Fruit fly (Drosophila melanogaster) whole organism, embryonic: ENCODE results near the gene pr.
A peak's percentile ranks its signal among the peaks of the same experiment; 100 is the strongest.

Experiments used
- Aef1 ChIP-seq: fragments of 200-800 bp; sonication (Bioruptor generic); IDR thresholded peaks from 3 replicates; pipeline ENCODE4 v1.3.6; 2022; ENCODE audit warnings: missing biosample characterization, missing genetic modification characterization
- CG10209 ChIP-seq: fragments of 200-800 bp; sonication (Bioruptor generic); optimal IDR thresholded peaks from 3 replicates; lab custom pipeline; 2017; ENCODE audit warnings: missing biosample characterization, mild to moderate bottlenecking, missing genetic modification characterization, missing genetic modification reagents
- CG10462 ChIP-seq: fragments of 200-800 bp; sonication (Bioruptor generic); optimal IDR thresholded peaks from 2 replicates; lab custom pipeline; 2016; ENCODE audit warnings: missing biosample characterization, missing genetic modification characterization
- CG10959 ChIP-seq: fragments of 200-800 bp; sonication (Bioruptor generic); IDR thresholded peaks from 2 replicates; pipeline ENCODE4 v1.3.6; 2022; ENCODE audit warnings: missing biosample characterization, missing genetic modification characterization
- CG11247 ChIP-seq: fragments of 200-800 bp; sonication (Bioruptor generic); IDR thresholded peaks from 2 replicates; pipeline ENCODE4 v1.3.6; 2022; ENCODE audit warnings: missing biosample characterization, missing genetic modification characterization
- CG11560 ChIP-seq: fragments of 200-800 bp; sonication (Bioruptor generic); IDR thresholded peaks from 3 replicates; pipeline ENCODE4 v1.3.6; 2022; ENCODE audit warnings: missing biosample characterization, missing genetic modification characterization
- CG11723 ChIP-seq: fragments of 200-800 bp; sonication (Bioruptor generic); optimal IDR thresholded peaks from 2 replicates; lab custom pipeline; 2017; ENCODE audit warnings: missing biosample characterization, mild to moderate bottlenecking, missing genetic modification characterization
- CG1233 ChIP-seq: fragments of 200-800 bp; sonication (Bioruptor generic); optimal IDR thresholded peaks from 4 replicates; lab custom pipeline; 2018; ENCODE audit warnings: missing biosample characterization, mild to moderate bottlenecking, missing genetic modification characterization
- CG12391 ChIP-seq: fragments of 200-800 bp; sonication (Bioruptor generic); optimal IDR thresholded peaks from 3 replicates; lab custom pipeline; 2018; ENCODE audit warnings: missing biosample characterization, mild to moderate bottlenecking, missing genetic modification characterization, moderate library complexity
- CG1529 ChIP-seq: fragments of 200-800 bp; sonication (Bioruptor generic); optimal IDR thresholded peaks from 3 replicates; lab custom pipeline; 2018; ENCODE audit warnings: missing biosample characterization, missing genetic modification characterization
- CG17361 ChIP-seq: fragments of 200-800 bp; sonication (Bioruptor generic); IDR thresholded peaks from 3 replicates; pipeline ENCODE4 v1.3.6; 2022; ENCODE audit warnings: missing biosample characterization, missing genetic modification characterization
- CG2712 ChIP-seq: fragments of 200-800 bp; optimal IDR thresholded peaks from 3 replicates; lab custom pipeline; 2019; ENCODE audit warnings: missing biosample characterization, mild to moderate bottlenecking, missing genetic modification characterization, moderate library complexity
- CG42726 ChIP-seq: fragments of 200-800 bp; sonication (Bioruptor generic); IDR thresholded peaks from 2 replicates; pipeline ENCODE4 v1.3.6; 2022; ENCODE audit warnings: missing biosample characterization, missing genetic modification characterization; ENCODE audit not compliant: partially characterized antibody
- CG6854 ChIP-seq: fragments of 200-800 bp; sonication (Bioruptor generic); optimal IDR thresholded peaks from 3 replicates; lab custom pipeline; 2017; ENCODE audit warnings: missing biosample characterization, mild to moderate bottlenecking, missing genetic modification characterization
- CG7357 ChIP-seq: fragments of 200-800 bp; sonication (Bioruptor generic); IDR thresholded peaks from 3 replicates; pipeline ENCODE4 v1.3.6; 2022; ENCODE audit warnings: missing biosample characterization, missing genetic modification characterization
- CG8924 ChIP-seq: fragments of 200-800 bp; optimal IDR thresholded peaks from 3 replicates; lab custom pipeline; 2019; ENCODE audit warnings: missing biosample characterization, mild to moderate bottlenecking, missing genetic modification characterization, moderate library complexity
- CG9609 ChIP-seq: fragments of 200-800 bp; sonication (Bioruptor generic); optimal IDR thresholded peaks from 3 replicates; lab custom pipeline; 2016; ENCODE audit warnings: missing biosample characterization, missing genetic modification characterization
- D19B ChIP-seq: fragments of 200-800 bp; sonication (Bioruptor generic); optimal IDR thresholded peaks from 2 replicates; lab custom pipeline; 2017; ENCODE audit warnings: missing biosample characterization, mild to moderate bottlenecking, missing genetic modification characterization
- Dip3 ChIP-seq: fragments of 200-800 bp; sonication (Bioruptor generic); optimal IDR thresholded peaks from 3 replicates; lab custom pipeline; 2016; ENCODE audit warnings: missing biosample characterization, missing genetic modification characterization
- Eip74EF ChIP-seq, 2 experiments: fragments of 200-800 bp in 1 of 2; fragments of >200 bp in 1 of 2; sonication (Bioruptor generic) in 1 of 2; optimal IDR thresholded peaks; 2 replicates each; lab custom pipeline; 2017 to 2019; ENCODE audit warnings: missing biosample characterization in 2 of 2, missing genetic modification characterization in 2 of 2, mild to moderate bottlenecking in 1 of 2, moderate library complexity in 1 of 2
- Fer2 ChIP-seq: fragments of 200-800 bp; sonication (Bioruptor generic); optimal IDR thresholded peaks from 2 replicates; lab custom pipeline; 2018; ENCODE audit warnings: missing biosample characterization, mild to moderate bottlenecking, missing genetic modification characterization, moderate library complexity
- Hey ChIP-seq: fragments of 200-800 bp; sonication (Bioruptor generic); optimal IDR thresholded peaks from 3 replicates; lab custom pipeline; 2018; ENCODE audit warnings: missing biosample characterization, mild to moderate bottlenecking, missing genetic modification characterization
- Hmr ChIP-seq: fragments of 200-800 bp; sonication (Bioruptor generic); optimal IDR thresholded peaks from 3 replicates; lab custom pipeline; 2017; ENCODE audit warnings: mild to moderate bottlenecking, missing biosample characterization, missing genetic modification reagents, missing genetic modification characterization
- Hsf ChIP-seq: fragments of 200-800 bp; sonication (Bioruptor generic); optimal IDR thresholded peaks from 3 replicates; lab custom pipeline; 2016; ENCODE audit warnings: missing biosample characterization, missing genetic modification characterization
- Meics ChIP-seq: fragments of 200-800 bp; sonication (Bioruptor generic); optimal IDR thresholded peaks from 2 replicates; lab custom pipeline; 2017; ENCODE audit warnings: missing biosample characterization, mild to moderate bottlenecking, missing genetic modification characterization
- Neu2 ChIP-seq: fragments of 200-800 bp; sonication (Bioruptor generic); optimal IDR thresholded peaks from 3 replicates; lab custom pipeline; 2016; ENCODE audit warnings: missing biosample characterization, missing genetic modification characterization, borderline replicate concordance
- Oaz ChIP-seq: fragments of 200-800 bp; sonication (Bioruptor generic); IDR thresholded peaks from 2 replicates; pipeline ENCODE4 v1.3.6; 2022; ENCODE audit warnings: missing biosample characterization, missing genetic modification characterization
- Rfx ChIP-seq: fragments of 200-800 bp; sonication (Bioruptor generic); IDR thresholded peaks from 2 replicates; pipeline ENCODE4 v1.3.6; 2022; ENCODE audit warnings: missing biosample characterization, missing genetic modification characterization
- Vsx1 ChIP-seq: fragments of 200-800 bp; sonication (Bioruptor generic); optimal IDR thresholded peaks from 2 replicates; lab custom pipeline; 2017; ENCODE audit warnings: missing biosample characterization, mild to moderate bottlenecking, missing genetic modification characterization, missing genetic modification reagents
- abd-A ChIP-seq: fragments of 200-800 bp; sonication (Bioruptor generic); optimal IDR thresholded peaks from 3 replicates; lab custom pipeline; 2019; ENCODE audit warnings: missing biosample characterization, mild to moderate bottlenecking, missing genetic modification characterization, moderate library complexity
- al ChIP-seq: fragments of 200-800 bp; sonication (Bioruptor generic); IDR thresholded peaks from 2 replicates; pipeline ENCODE4 v1.3.6; 2022; ENCODE audit warnings: missing biosample characterization, missing genetic modification characterization
- cas ChIP-seq: fragments of 200-800 bp; sonication (Bioruptor generic); IDR thresholded peaks from 2 replicates; pipeline ENCODE4 v1.3.6; 2022; ENCODE audit warnings: missing biosample characterization, missing genetic modification characterization
- chif ChIP-seq, 2 experiments: fragments of 200-800 bp; sonication (Bioruptor generic); optimal IDR thresholded peaks; 3 replicates each; lab custom pipeline; 2016; ENCODE audit warnings: missing biosample characterization in 2 of 2, missing genetic modification characterization in 2 of 2
- croc ChIP-seq: fragments of 200-800 bp; sonication (Bioruptor generic); conservative IDR thresholded peaks from 3 replicates; pipeline ENCODE4 v1.3.6; 2022; ENCODE audit warnings: missing biosample characterization, missing genetic modification characterization
- dmrt99B ChIP-seq: fragments of 200-800 bp; sonication (Bioruptor generic); optimal IDR thresholded peaks from 2 replicates; lab custom pipeline; 2018; ENCODE audit warnings: missing biosample characterization, mild to moderate bottlenecking, missing genetic modification characterization, moderate library complexity
- dpn ChIP-seq, 2 experiments: fragments of 200-800 bp; sonication (Bioruptor generic); optimal IDR thresholded peaks; 3 replicates each; lab custom pipeline; 2016; ENCODE audit warnings: missing biosample characterization in 2 of 2, missing genetic modification characterization in 2 of 2
- ems ChIP-seq: fragments of 200-800 bp; sonication (Bioruptor generic); optimal IDR thresholded peaks from 3 replicates; lab custom pipeline; 2016; ENCODE audit warnings: missing biosample characterization, missing genetic modification characterization
- en ChIP-seq: fragments of 200-800 bp; sonication (Bioruptor generic); optimal IDR thresholded peaks from 2 replicates; lab custom pipeline; 2016; ENCODE audit warnings: missing biosample characterization, missing genetic modification characterization
- exex ChIP-seq: fragments of 200-800 bp; sonication (Bioruptor generic); optimal IDR thresholded peaks from 4 replicates; lab custom pipeline; 2018; ENCODE audit warnings: missing biosample characterization, mild to moderate bottlenecking, missing genetic modification characterization, moderate library complexity
- fd3F ChIP-seq: fragments of 200-800 bp; sonication (Bioruptor generic); optimal IDR thresholded peaks from 2 replicates; lab custom pipeline; 2018; ENCODE audit warnings: missing biosample characterization, mild to moderate bottlenecking, missing genetic modification characterization, moderate library complexity
- luna ChIP-seq: fragments of 200-800 bp; sonication (Bioruptor generic); optimal IDR thresholded peaks from 2 replicates; lab custom pipeline; 2016; ENCODE audit warnings: missing biosample characterization, missing genetic modification characterization
- mirr ChIP-seq: fragments of 200-800 bp; sonication (Bioruptor generic); optimal IDR thresholded peaks from 3 replicates; lab custom pipeline; 2018; ENCODE audit warnings: missing biosample characterization, mild to moderate bottlenecking, missing genetic modification characterization
- nau ChIP-seq: fragments of 200-800 bp; sonication (Bioruptor generic); optimal IDR thresholded peaks from 3 replicates; lab custom pipeline; 2017; ENCODE audit warnings: missing biosample characterization, mild to moderate bottlenecking, missing genetic modification characterization, missing genetic modification reagents
- salm ChIP-seq: fragments of 200-800 bp; sonication (Bioruptor generic); optimal IDR thresholded peaks from 2 replicates; lab custom pipeline; 2018; ENCODE audit warnings: missing biosample characterization, mild to moderate bottlenecking, missing genetic modification characterization
- sna ChIP-seq: fragments of 200-800 bp; sonication (Bioruptor generic); IDR thresholded peaks from 2 replicates; pipeline ENCODE4 v1.3.6; 2022; ENCODE audit warnings: missing biosample characterization, missing genetic modification characterization; ENCODE audit not compliant: partially characterized antibody
- sqz ChIP-seq: fragments of 200-800 bp; sonication (Bioruptor generic); optimal IDR thresholded peaks from 3 replicates; lab custom pipeline; 2018; ENCODE audit warnings: missing biosample characterization, mild to moderate bottlenecking, missing genetic modification characterization
- sr ChIP-seq: fragments of 200-800 bp; sonication (Bioruptor generic); IDR thresholded peaks from 3 replicates; pipeline ENCODE4 v1.3.6; 2022; ENCODE audit warnings: missing biosample characterization, missing genetic modification characterization
- trem ChIP-seq: fragments of 200-800 bp; optimal IDR thresholded peaks from 3 replicates; lab custom pipeline; 2019; ENCODE audit warnings: missing biosample characterization, mild to moderate bottlenecking, missing genetic modification characterization, moderate library complexity
- wek ChIP-seq: fragments of 200-800 bp; sonication (Bioruptor generic); optimal IDR thresholded peaks from 3 replicates; lab custom pipeline; 2018; ENCODE audit warnings: missing biosample characterization, mild to moderate bottlenecking, missing genetic modification characterization, moderate library complexity

The pr gene

dm6 chr2L:20091094-20091679, 15.9 kb upstream of the pr start, which contains the start of the genes CG10747 and Pyroxd1 (continued):
- TF ChIP-seq trem (tag; lab: Kevin White, UChicago) (peak; percentile 91), CG10209 (peak; percentile 98), ems (GFP tag; lab: Kevin White, UChicago) (peak; percentile 97), CG1529 (GFP tag; lab: Kevin White, UChicago) (peak; percentile 94), CG11723 (peak; percentile 94), Meics (GFP tag; lab: Kevin White, UChicago) (peak; percentile 96), luna (GFP tag; lab: Kevin White, UChicago) (peak; percentile 85), exex (tag; lab: Kevin White, UChicago) (peak; percentile 87), al (GFP tag; lab: Robert Waterston, UW) (peak; percentile 97), wek (peak; percentile 82), nau (peak; percentile 92), dpn (GFP tag; optimal IDR thresholded peaks at IDR 0.05; lab: Kevin White, UChicago) (peak; percentile 97 to 98), en (peak; percentile 84), abd-A (tag; lab: Kevin White, UChicago) (no peak), D19B (peak; percentile 91), Aef1 (GFP tag; lab: Robert Waterston, UW) (peak; percentile 95), chif (GFP tag; optimal IDR thresholded peaks at IDR 0.05; lab: Kevin White, UChicago) (peak; percentile 91 to 96), Fer2 (tag; lab: Kevin White, UChicago) (peak; percentile 93), croc (GFP tag; lab: Robert Waterston, UW) (peak; percentile 94), sqz (GFP tag; lab: Kevin White, UChicago) (no peak), Neu2 (peak; percentile 66), CG10462 (peak; percentile 96), CG8924 (tag; lab: Kevin White, UChicago) (peak; percentile 98), CG9609 (GFP tag; lab: Kevin White, UChicago) (peak; percentile 93), CG17361 (peak; percentile 98), dmrt99B (tag; lab: Kevin White, UChicago) (peak; percentile 97), mirr (GFP tag; lab: Kevin White, UChicago) (peak; percentile 93), Hsf (GFP tag; lab: Kevin White, UChicago) (peak; percentile 98), cas (peak; percentile 92), Dip3 (GFP tag; lab: Kevin White, UChicago) (peak; percentile 96), Eip74EF (GFP tag; optimal IDR thresholded peaks at IDR 0.05; lab: Kevin White, UChicago) (peak in 1 of 2 experiments; percentile 95), CG11560 (tag; lab: Robert Waterston, UW) (peak; percentile 90), CG10959 (GFP tag; lab: Robert Waterston, UW) (peak; percentile 79), CG2712 (tag; lab: Kevin White, UChicago) (peak; percentile 97), CG42726 (no peak), salm (tag; lab: Kevin White, UChicago) (peak; percentile 94), Hey (peak; percentile 87), CG6854 (GFP tag; lab: Kevin White, UChicago) (peak; percentile 93), CG11247 (GFP tag; lab: Robert Waterston, UW) (peak; percentile 96), sna (no peak), Oaz (peak; percentile 89), fd3F (GFP tag; lab: Kevin White, UChicago) (peak; percentile 97), CG7357 (peak; percentile 88), sr (GFP tag; lab: Robert Waterston, UW) (peak; percentile 73; the same call in 2 of the 3 replicates), Hmr (GFP tag; lab: Kevin White, UChicago) (peak; percentile 97), Vsx1 (peak; percentile 97), Rfx (GFP tag; lab: Robert Waterston, UW) (peak; percentile 98), CG1233 (GFP tag; lab: Kevin White, UChicago) (peak; percentile 94), CG12391 (peak; percentile 98)
